Worm (Caenorhabditis elegans) whole organism, early embryonic: ENCODE results near the gene vps-53.

ENCODE experiments used
- B0310.2 ChIP-seq: sonication (generic microtip); optimal IDR thresholded peaks from 2 replicates; lab custom pipeline; 2016; ENCODE audit warnings: mild to moderate bottlenecking, missing genetic modification characterization, missing compliant biosample characterization
- F13C5.2 ChIP-seq: sonication (generic microtip); optimal IDR thresholded peaks from 2 replicates; lab custom pipeline; 2017; ENCODE audit warnings: mild to moderate bottlenecking, missing genetic modification characterization, inconsistent platforms, missing compliant biosample characterization
- aly-1 ChIP-seq: sonication (generic microtip); optimal IDR thresholded peaks from 2 replicates; lab custom pipeline; 2016; ENCODE audit warnings: missing genetic modification characterization, missing compliant biosample characterization
- ama-1 ChIP-seq: fragments of 150-350 bp; optimal IDR thresholded peaks from 2 replicates; lab custom pipeline; 2014
- ceh-13 ChIP-seq: fragments of 200-800 bp; sonication (Bioruptor generic); optimal IDR thresholded peaks from 2 replicates; lab custom pipeline; 2018; ENCODE audit warnings: mild to moderate bottlenecking, missing genetic modification characterization, missing compliant biosample characterization
- ceh-36 ChIP-seq: sonication (generic microtip); optimal IDR thresholded peaks from 2 replicates; lab custom pipeline; 2016; ENCODE audit warnings: missing genetic modification characterization, inconsistent platforms, missing compliant biosample characterization
- ets-7 ChIP-seq: sonication (generic microtip); optimal IDR thresholded peaks from 2 replicates; lab custom pipeline; 2016; ENCODE audit warnings: missing genotype, missing genetic modification characterization, missing compliant biosample characterization
- flt-1 ChIP-seq: fragments of 200-800 bp; sonication (Bioruptor generic); IDR thresholded peaks from 2 replicates; pipeline ENCODE4 v1.3.6; 2022; ENCODE audit warnings: missing genetic modification characterization, missing compliant biosample characterization
- hmbx-1 ChIP-seq: sonication (generic microtip); optimal IDR thresholded peaks from 2 replicates; lab custom pipeline; 2016; ENCODE audit warnings: mild to moderate bottlenecking, missing genetic modification characterization, missing compliant biosample characterization
- hmg-4 ChIP-seq: fragments of 200-800 bp; sonication (Bioruptor generic); optimal IDR thresholded peaks from 2 replicates; lab custom pipeline; 2018; ENCODE audit warnings: mild to moderate bottlenecking, missing genetic modification characterization, missing compliant biosample characterization
- hnd-1 ChIP-seq: sonication (generic microtip); optimal IDR thresholded peaks from 2 replicates; lab custom pipeline; 2016; ENCODE audit warnings: missing genetic modification characterization, missing compliant biosample characterization
- pes-1 ChIP-seq: fragments of 200-800 bp; sonication (Bioruptor generic); IDR thresholded peaks from 2 replicates; pipeline ENCODE4 v1.3.6; 2022; ENCODE audit warnings: missing genetic modification reagents, missing genetic modification characterization, missing compliant biosample characterization
- scrt-1 ChIP-seq: fragments of 200-800 bp; sonication (Bioruptor generic); IDR thresholded peaks from 2 replicates; pipeline ENCODE4 v1.3.6; 2022; ENCODE audit warnings: missing genetic modification characterization, missing compliant biosample characterization
- sea-1 ChIP-seq: fragments of 200-800 bp; sonication (Bioruptor generic); conservative IDR thresholded peaks from 2 replicates; pipeline ENCODE4 v1.3.6; 2022; ENCODE audit warnings: missing genetic modification characterization, missing compliant biosample characterization
- tbx-11 ChIP-seq: fragments of 200-800 bp; sonication (Bioruptor generic); IDR thresholded peaks from 2 replicates; pipeline ENCODE4 v1.3.6; 2022; ENCODE audit warnings: missing genetic modification characterization, missing compliant biosample characterization
- tbx-37 ChIP-seq: fragments of 200-800 bp; sonication (Bioruptor generic); conservative IDR thresholded peaks from 2 replicates; pipeline ENCODE4 v1.3.6; 2022; ENCODE audit warnings: missing genetic modification reagents, missing genetic modification characterization, missing compliant biosample characterization
- tra-4 ChIP-seq: sonication (generic microtip); optimal IDR thresholded peaks from 2 replicates; lab custom pipeline; 2017; ENCODE audit warnings: missing genetic modification characterization, missing compliant biosample characterization

The vps-53 gene

DNA sequence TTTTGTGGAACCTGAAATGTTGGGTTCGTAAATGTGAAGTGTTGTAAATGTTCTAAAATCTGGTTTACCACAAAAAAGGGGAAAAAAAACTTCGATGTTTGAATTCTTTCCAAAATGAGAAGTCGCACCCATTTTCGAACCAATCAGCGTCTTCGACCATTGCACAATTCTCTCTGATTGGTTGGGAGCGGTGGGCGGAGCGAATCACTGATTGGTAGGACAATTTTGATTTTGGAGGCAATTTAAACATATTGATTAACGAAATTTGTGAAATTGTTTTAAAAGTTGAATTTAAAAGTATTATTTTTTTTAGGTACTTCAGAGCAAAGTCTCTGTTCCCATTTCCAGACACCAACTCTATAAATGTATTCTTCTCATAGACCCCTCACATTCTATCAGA is 31.8 kb upstream of the vps-53 start:
- TF ChIP-seq ceh-13 (GFP tag; lab: Kevin White, UChicago): no peak
- no peak for TF ChIP-seq hnd-1
- no peak for TF ChIP-seq scrt-1 (GFP tag; lab: Robert Waterston, UW)
- no peak for TF ChIP-seq tbx-11 (GFP tag; lab: Robert Waterston, UW)
- TF ChIP-seq B0310.2 (tag; lab: Kevin White, UChicago): no peak
- TF ChIP-seq pes-1 (GFP tag; lab: Robert Waterston, UW): no peak
- TF ChIP-seq tbx-37 (GFP tag; lab: Robert Waterston, UW): no peak
- no peak for TF ChIP-seq aly-1 (tag; lab: Kevin White, UChicago)
- TF ChIP-seq ceh-36 (tag; lab: Kevin White, UChicago): no peak
- TF ChIP-seq sea-1 (GFP tag; lab: Robert Waterston, UW): no peak
- no peak for TF ChIP-seq hmbx-1 (tag; lab: Kevin White, UChicago)
- no peak for TF ChIP-seq ama-1 (lab: Kevin White, UChicago)
- no peak for TF ChIP-seq tra-4

DNA sequence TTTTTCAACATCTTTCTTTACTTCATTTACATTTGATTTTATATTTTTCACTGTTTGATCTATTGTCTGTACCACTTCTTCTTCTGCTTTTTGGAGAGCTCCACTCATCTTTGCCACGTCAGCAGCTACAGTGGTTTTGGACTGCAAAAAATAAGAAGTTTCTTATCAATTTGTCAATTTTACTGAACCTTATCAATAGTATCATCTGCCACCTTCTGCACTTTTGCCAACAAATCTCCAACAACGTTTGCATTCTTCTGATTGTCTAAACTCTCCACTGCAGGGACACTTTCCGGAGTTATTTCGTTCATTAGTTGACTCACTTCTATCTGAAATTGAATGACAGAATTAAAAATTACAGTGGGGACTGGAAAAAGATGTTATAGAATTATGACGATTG is 29.5 kb upstream of the vps-53 start:
- TF ChIP-seq F13C5.2 (tag; lab: Kevin White, UChicago) (no peak), hmg-4 (GFP tag; lab: Kevin White, UChicago) (no peak), hnd-1 (no peak), ceh-36 (tag; lab: Kevin White, UChicago) (no peak), hmbx-1 (tag; lab: Kevin White, UChicago) (no peak), tra-4 (no peak), sea-1 (GFP tag; lab: Robert Waterston, UW) (no peak), B0310.2 (tag; lab: Kevin White, UChicago) (no peak), ama-1 (lab: Kevin White, UChicago) (no peak), flt-1 (GFP tag; lab: Robert Waterston, UW) (no peak), tbx-37 (GFP tag; lab: Robert Waterston, UW) (no peak), aly-1 (tag; lab: Kevin White, UChicago) (no peak), pes-1 (GFP tag; lab: Robert Waterston, UW) (no peak), tbx-11 (GFP tag; lab: Robert Waterston, UW) (no peak), ceh-13 (GFP tag; lab: Kevin White, UChicago) (no peak), scrt-1 (GFP tag; lab: Robert Waterston, UW) (no peak), ets-7 (no peak)

DNA sequence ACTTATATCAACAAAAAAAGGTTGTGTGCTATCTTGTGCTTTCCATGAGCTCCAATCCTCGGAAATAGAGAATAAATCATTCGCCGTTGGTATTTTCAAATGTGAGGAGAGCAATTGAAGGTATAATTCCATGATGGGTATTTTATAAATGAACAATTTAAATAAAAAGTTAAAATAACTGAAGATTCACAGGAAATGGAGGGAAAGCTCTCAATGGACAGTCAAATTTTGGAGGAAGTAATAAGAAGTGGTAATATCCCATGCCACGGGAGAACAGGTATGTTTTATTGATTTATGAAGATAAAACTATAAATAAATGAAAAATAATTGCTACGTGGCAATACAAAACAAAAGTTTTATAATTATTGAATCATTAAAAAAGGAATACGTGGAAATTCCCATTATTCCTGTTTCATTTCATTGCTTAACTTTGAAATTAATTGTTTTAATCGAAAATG is 25.8 kb upstream of the vps-53 start:
- TF ChIP-seq ceh-36 (tag; lab: Kevin White, UChicago) (no peak), tbx-11 (GFP tag; lab: Robert Waterston, UW) (no peak), ceh-13 (GFP tag; lab: Kevin White, UChicago) (no peak), hnd-1 (no peak), sea-1 (GFP tag; lab: Robert Waterston, UW) (no peak), aly-1 (tag; lab: Kevin White, UChicago) (no peak), hmbx-1 (tag; lab: Kevin White, UChicago) (no peak), B0310.2 (tag; lab: Kevin White, UChicago) (no peak), tbx-37 (GFP tag; lab: Robert Waterston, UW) (no peak), F13C5.2 (tag; lab: Kevin White, UChicago) (no peak), ets-7 (no peak), tra-4 (no peak), scrt-1 (GFP tag; lab: Robert Waterston, UW) (no peak), hmg-4 (GFP tag; lab: Kevin White, UChicago) (no peak), flt-1 (GFP tag; lab: Robert Waterston, UW) (no peak), ama-1 (lab: Kevin White, UChicago) (no peak), pes-1 (GFP tag; lab: Robert Waterston, UW) (no peak)

DNA sequence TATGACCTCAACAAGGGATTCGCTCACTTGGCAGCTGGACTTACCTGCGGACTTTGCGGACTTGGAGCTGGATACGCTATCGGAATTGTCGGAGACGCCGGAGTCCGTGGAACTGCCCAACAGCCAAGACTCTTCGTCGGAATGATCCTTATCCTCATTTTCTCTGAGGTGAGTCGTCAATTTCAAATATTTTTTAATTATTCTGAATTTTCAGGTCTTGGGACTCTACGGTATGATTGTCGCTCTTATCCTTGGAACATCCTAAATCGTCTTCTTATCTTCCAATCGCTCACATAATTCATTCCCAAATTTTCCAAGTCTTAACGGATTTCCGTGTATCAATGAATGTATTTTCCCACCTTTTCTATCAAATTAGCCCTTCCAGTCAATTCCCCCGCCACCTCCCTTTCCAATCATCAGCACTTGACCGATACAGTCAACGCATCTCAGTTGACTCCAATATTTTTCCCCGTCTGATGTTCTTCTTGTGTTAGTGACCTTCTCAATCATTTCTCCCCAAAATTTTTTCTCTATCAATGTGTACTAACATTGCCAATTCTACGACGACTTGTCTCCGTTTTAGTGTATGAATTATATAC is 25.3 kb upstream of the vps-53 start, which contains the start of gene R10E11.6:
R10E11.6 (plus strand) TSS at position 524 of the 599 bp plus-strand sequence.
- no peak for TF ChIP-seq F13C5.2 (tag; lab: Kevin White, UChicago)
- TF ChIP-seq hnd-1: no peak
- TF ChIP-seq hmg-4 (GFP tag; lab: Kevin White, UChicago): no peak
- no peak for TF ChIP-seq ceh-13 (GFP tag; lab: Kevin White, UChicago)
- no peak for TF ChIP-seq B0310.2 (tag; lab: Kevin White, UChicago)
- TF ChIP-seq ceh-36 (tag; lab: Kevin White, UChicago): no peak
- no peak for TF ChIP-seq flt-1 (GFP tag; lab: Robert Waterston, UW)
- TF ChIP-seq hmbx-1 (tag; lab: Kevin White, UChicago): no peak
- TF ChIP-seq tbx-37 (GFP tag; lab: Robert Waterston, UW): no peak
- TF ChIP-seq ama-1 (lab: Kevin White, UChicago): no peak
- no peak for TF ChIP-seq pes-1 (GFP tag; lab: Robert Waterston, UW)
- no peak for TF ChIP-seq ets-7
- TF ChIP-seq tra-4: no peak
- no peak for TF ChIP-seq tbx-11 (GFP tag; lab: Robert Waterston, UW)
- TF ChIP-seq sea-1 (GFP tag; lab: Robert Waterston, UW): no peak
- TF ChIP-seq scrt-1 (GFP tag; lab: Robert Waterston, UW): no peak
- TF ChIP-seq aly-1 (tag; lab: Kevin White, UChicago): no peak

DNA sequence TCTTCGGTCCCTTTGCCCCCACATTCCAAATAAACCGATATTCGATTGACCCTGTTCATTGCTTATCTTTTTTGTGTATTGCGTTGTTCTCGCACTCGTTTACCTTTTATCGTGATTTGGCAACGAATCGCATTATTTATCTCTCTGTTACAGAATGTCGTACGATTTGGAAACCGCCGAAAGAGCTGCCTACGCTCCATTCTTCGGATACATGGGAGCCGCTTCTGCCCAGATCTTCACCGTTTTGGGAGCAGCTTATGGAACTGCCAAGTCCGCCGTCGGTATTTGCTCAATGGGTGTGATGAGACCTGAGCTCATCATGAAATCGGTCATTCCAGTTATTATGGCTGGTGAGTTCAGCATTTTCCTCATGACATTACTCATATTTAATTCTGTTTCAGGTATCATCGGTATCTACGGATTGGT is 24.7 kb upstream of the vps-53 start, which contains the start of gene vha-2:
vha-2 (plus strand) TSS at position 154 of the 426 bp plus-strand sequence.
- TF ChIP-seq hmg-4 (GFP tag; lab: Kevin White, UChicago) (no peak), ama-1 (lab: Kevin White, UChicago) (peak; percentile 27)

DNA sequence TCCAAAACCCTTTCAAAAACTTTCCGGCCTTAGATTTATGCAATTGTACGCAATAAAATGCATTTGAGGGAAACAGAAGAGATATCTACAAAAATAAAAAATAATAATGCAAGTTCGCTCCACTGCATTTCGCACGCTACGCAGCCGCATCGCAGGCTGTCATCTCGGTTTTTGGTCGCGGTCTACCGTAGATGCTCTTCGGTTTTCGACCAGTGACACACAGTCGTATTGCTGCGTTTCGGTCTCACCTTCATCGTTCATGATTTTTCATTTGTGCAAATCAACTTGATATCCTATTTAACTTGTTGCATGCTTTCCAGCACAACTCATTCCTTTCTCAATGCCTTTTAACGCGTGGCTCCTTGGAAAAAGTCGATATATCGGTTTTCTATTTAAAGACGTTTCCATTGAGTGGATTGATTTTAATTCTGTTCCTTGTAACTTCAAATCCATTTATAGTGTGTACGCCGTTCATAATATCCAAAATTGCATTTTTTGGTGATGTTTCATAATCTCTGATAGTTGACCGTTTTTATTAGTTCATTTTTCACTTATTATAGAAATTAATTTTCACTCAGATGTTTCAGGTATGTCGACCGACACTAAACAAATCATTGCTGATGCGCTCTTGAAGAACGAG is 23.5 kb upstream of the vps-53 start, which contains the start of gene vha-1:
vha-1 (plus strand) TSS at position 590 of the 640 bp plus-strand sequence.
- no peak for TF ChIP-seq tbx-11 (GFP tag; lab: Robert Waterston, UW)
- no peak for TF ChIP-seq B0310.2 (tag; lab: Kevin White, UChicago)
- no peak for TF ChIP-seq hmbx-1 (tag; lab: Kevin White, UChicago)
- no peak for TF ChIP-seq hmg-4 (GFP tag; lab: Kevin White, UChicago)
- 0 out of 2 replicates have a peak, but pooled peaks have one; percentile 31 for TF ChIP-seq pes-1 (GFP tag; lab: Robert Waterston, UW)
- TF ChIP-seq tra-4: no peak
- TF ChIP-seq sea-1 (GFP tag; lab: Robert Waterston, UW): 0 out of 2 replicates have a peak, but pooled peaks have one; percentile 58
- TF ChIP-seq ama-1 (lab: Kevin White, UChicago): no peak
- peak; percentile 54 for TF ChIP-seq F13C5.2 (tag; lab: Kevin White, UChicago)
- TF ChIP-seq ceh-13 (GFP tag; lab: Kevin White, UChicago): no peak
